Fruit fly (Drosophila melanogaster): ENCODE measurements around the gene CG4669.

CG4669 gene

dm6 chr3L:5186807-5187571 lies 47.3 kb upstream of the CG4669 start (continued):
- TF ChIP-seq Ada2b (GFP tag; IDR thresholded peaks at IDR 0.05) (peak; percentile 82), CG16779 (GFP tag; IDR thresholded peaks at IDR 0.05) (peak; percentile 68; the same call in 1 of the 2 replicates), chif (GFP tag; optimal IDR thresholded peaks at IDR 0.05) (peak; percentile 86 to 88), CG10209 (GFP tag; optimal IDR thresholded peaks at IDR 0.05) (peak; percentile 87), Bgb (GFP tag; IDR thresholded peaks at IDR 0.05; ENCODE audit: partially characterized antibody) (no peak), exex (tag; optimal IDR thresholded peaks at IDR 0.05) (peak; percentile 64), Doc2 (GFP tag; IDR thresholded peaks at IDR 0.05) (no peak), CG1832 (GFP tag; optimal IDR thresholded peaks at IDR 0.05) (peak; percentile 28), CG15514 (GFP tag; optimal IDR thresholded peaks at IDR 0.05) (peak; percentile 77), CG12219 (GFP tag; optimal IDR thresholded peaks at IDR 0.05) (peak; percentile 91), Max (GFP tag; optimal IDR thresholded peaks at IDR 0.05) (peak; percentile 83), CG17612 (GFP tag; IDR thresholded peaks at IDR 0.05) (peak; percentile 57; the same call in 1 of the 2 replicates), ERR (GFP tag; optimal IDR thresholded peaks at IDR 0.05) (peak; percentile 74), unpg (GFP tag; optimal IDR thresholded peaks at IDR 0.05) (peak; percentile 96), pan (optimal IDR thresholded peaks at IDR 0.05) (no peak), pan (GFP tag; optimal IDR thresholded peaks at IDR 0.05 in 1 of 2, IDR thresholded peaks at IDR 0.05 in 1 of 2) (peak in 1 of 2 experiments; percentile 92), CG14441 (GFP tag; IDR thresholded peaks at IDR 0.05) (peak; percentile 87), knrl (GFP tag; IDR thresholded peaks at IDR 0.05; ENCODE audit: partially characterized antibody) (no peak), ase (GFP tag; IDR thresholded peaks at IDR 0.05) (peak; percentile 83), Eip74EF (GFP tag; optimal IDR thresholded peaks at IDR 0.05) (peak in 1 of 2 experiments; percentile 81), CG10543 (GFP tag; optimal IDR thresholded peaks at IDR 0.05) (peak; percentile 11), salm (tag; optimal IDR thresholded peaks at IDR 0.05) (peak; percentile 83), CG42726 (GFP tag; IDR thresholded peaks at IDR 0.05; ENCODE audit: partially characterized antibody) (no peak), MTF-1 (GFP tag; optimal IDR thresholded peaks at IDR 0.05; ENCODE audit: borderline replicate concordance) (peak; percentile 65), ind (GFP tag; optimal IDR thresholded peaks at IDR 0.05) (peak; percentile 88), tll (GFP tag; optimal IDR thresholded peaks at IDR 0.05) (peak in 1 of 2 experiments; percentile 17), lilli (GFP tag; optimal IDR thresholded peaks at IDR 0.05) (peak; percentile 89), CG12299 (tag; optimal IDR thresholded peaks at IDR 0.05) (peak; percentile 83), CG4617 (GFP tag; optimal IDR thresholded peaks at IDR 0.05; ENCODE audit: borderline replicate concordance) (peak; percentile 33), CG13424 (tag; optimal IDR thresholded peaks at IDR 0.05) (peak; percentile 85), slbo (GFP tag; IDR thresholded peaks at IDR 0.05) (peak; percentile 88), CG7372 (GFP tag; IDR thresholded peaks at IDR 0.05) (peak; percentile 77), CG13287 (GFP tag; IDR thresholded peaks at IDR 0.05; ENCODE audit: partially characterized antibody) (no peak), CG8944 (GFP tag; optimal IDR thresholded peaks at IDR 0.05) (peak; percentile 90), jing (GFP tag; optimal IDR thresholded peaks at IDR 0.05) (peak; percentile 90), aop (GFP tag; IDR thresholded peaks at IDR 0.05) (0 out of 2 replicates have a peak, but pooled peaks have one; percentile 38), ssp (GFP tag; IDR thresholded peaks at IDR 0.05) (peak; percentile 55; the same call in 1 of the 2 replicates), CG7786 (GFP tag; optimal IDR thresholded peaks at IDR 0.05) (peak; percentile 90), esg (GFP tag; conservative IDR thresholded peaks at IDR 0.05) (peak; percentile 85), ro (GFP tag; IDR thresholded peaks at IDR 0.05) (peak; percentile 61; the same call in 1 of the 2 replicates), H15 (GFP tag; IDR thresholded peaks at IDR 0.05) (peak; percentile 81; the same call in 2 of the 3 replicates), E2f1 (GFP tag; IDR thresholded peaks at IDR 0.05) (peak; percentile 90), Lpt (GFP tag; optimal IDR thresholded peaks at IDR 0.05) (no peak), CG8924 (tag; optimal IDR thresholded peaks at IDR 0.05) (peak; percentile 89), HmgZ (tag; optimal IDR thresholded peaks at IDR 0.05) (peak; percentile 88), CG34376 (GFP tag; optimal IDR thresholded peaks at IDR 0.05) (peak; percentile 56), CG17912 (GFP tag; optimal IDR thresholded peaks at IDR 0.05) (no peak), pum (GFP tag; optimal IDR thresholded peaks at IDR 0.05) (peak; percentile 86)

All from whole organism, embryonic.